Fruit fly (Drosophila melanogaster) whole organism, embryonic: ENCODE data around the gene CG4004.

Experiments used
- Atf-2 ChIP-seq: fragments of 200-800 bp; sonication (Bioruptor generic); optimal IDR thresholded peaks from 2 replicates; lab custom pipeline; 2016; ENCODE audit warnings: missing biosample characterization, missing genetic modification characterization
- Atf6 ChIP-seq: fragments of 200-800 bp; sonication (Bioruptor generic); IDR thresholded peaks from 2 replicates; pipeline ENCODE4 v1.3.6; 2022; ENCODE audit warnings: missing biosample characterization, missing genetic modification characterization
- CG10366 ChIP-seq: fragments of 200-800 bp; sonication (Bioruptor generic); IDR thresholded peaks from 2 replicates; pipeline ENCODE4 v1.3.6; 2022; ENCODE audit warnings: missing biosample characterization, missing genetic modification characterization
- CG10979 ChIP-seq: fragments of 200-800 bp; sonication (Bioruptor generic); optimal IDR thresholded peaks from 2 replicates; lab custom pipeline; 2018; ENCODE audit warnings: missing biosample characterization, mild to moderate bottlenecking, missing genetic modification characterization, moderate library complexity
- CG11504 ChIP-seq: fragments of 200-800 bp; sonication (Bioruptor generic); optimal IDR thresholded peaks from 3 replicates; lab custom pipeline; 2019; ENCODE audit warnings: missing biosample characterization, mild to moderate bottlenecking, missing genetic modification characterization, moderate library complexity
- CG14965 ChIP-seq: fragments of 200-800 bp; sonication (Bioruptor generic); optimal IDR thresholded peaks from 2 replicates; lab custom pipeline; 2016; ENCODE audit warnings: missing biosample characterization, missing genetic modification characterization, borderline replicate concordance
- CG16815 ChIP-seq: fragments of 200-800 bp; sonication (Bioruptor generic); optimal IDR thresholded peaks from 3 replicates; lab custom pipeline; 2017; ENCODE audit warnings: missing biosample characterization, mild to moderate bottlenecking, missing genetic modification characterization
- CG17802 ChIP-seq: fragments of 200-800 bp; sonication (Bioruptor generic); optimal IDR thresholded peaks from 2 replicates; lab custom pipeline; 2018; ENCODE audit warnings: missing biosample characterization, mild to moderate bottlenecking, missing genetic modification characterization, moderate library complexity
- CG32532 ChIP-seq: fragments of 200-800 bp; sonication (Bioruptor generic); IDR thresholded peaks from 2 replicates; pipeline ENCODE4 v1.3.6; 2022; ENCODE audit warnings: missing biosample characterization, missing genetic modification characterization
- CG4282 ChIP-seq: fragments of 200-800 bp; sonication (Bioruptor generic); optimal IDR thresholded peaks from 2 replicates; lab custom pipeline; 2016; ENCODE audit warnings: missing biosample characterization, missing genetic modification characterization
- CG4617 ChIP-seq: fragments of 200-800 bp; sonication (Bioruptor generic); optimal IDR thresholded peaks from 3 replicates; lab custom pipeline; 2016; ENCODE audit warnings: missing biosample characterization, missing genetic modification characterization, borderline replicate concordance
- CG4730 ChIP-seq: fragments of 200-800 bp; sonication (Bioruptor generic); IDR thresholded peaks from 2 replicates; pipeline ENCODE4 v1.3.6; 2022; ENCODE audit warnings: missing biosample characterization, missing genetic modification characterization
- CG7357 ChIP-seq: fragments of 200-800 bp; sonication (Bioruptor generic); IDR thresholded peaks from 3 replicates; pipeline ENCODE4 v1.3.6; 2022; ENCODE audit warnings: missing biosample characterization, missing genetic modification characterization
- Camta ChIP-seq: fragments of 200-800 bp; sonication (Bioruptor generic); optimal IDR thresholded peaks from 2 replicates; lab custom pipeline; 2016; ENCODE audit warnings: missing biosample characterization, missing genetic modification characterization
- CkIIα-i1 ChIP-seq: fragments of 200-800 bp; sonication (Bioruptor generic); IDR thresholded peaks from 2 replicates; pipeline ENCODE4 v1.3.6; 2022; ENCODE audit warnings: missing biosample characterization, missing genetic modification characterization
- Doc2 ChIP-seq: fragments of 200-800 bp; sonication (Bioruptor generic); IDR thresholded peaks from 2 replicates; pipeline ENCODE4 v1.3.6; 2022; ENCODE audit warnings: missing biosample characterization, missing genetic modification characterization
- Dref ChIP-seq: fragments of 200-800 bp; sonication (Bioruptor generic); IDR thresholded peaks from 2 replicates; pipeline ENCODE4 v1.3.6; 2022; ENCODE audit warnings: missing biosample characterization, missing genetic modification characterization
- Fer2 ChIP-seq: fragments of 200-800 bp; sonication (Bioruptor generic); optimal IDR thresholded peaks from 2 replicates; lab custom pipeline; 2018; ENCODE audit warnings: missing biosample characterization, mild to moderate bottlenecking, missing genetic modification characterization, moderate library complexity
- HLH3B ChIP-seq: fragments of 200-800 bp; sonication (Bioruptor generic); IDR thresholded peaks from 2 replicates; pipeline ENCODE4 v1.3.6; 2022; ENCODE audit warnings: missing biosample characterization, missing genetic modification characterization
- HLH4C ChIP-seq: fragments of 200-800 bp; sonication (Bioruptor generic); IDR thresholded peaks from 3 replicates; pipeline ENCODE4 v1.3.6; 2022; ENCODE audit warnings: missing biosample characterization, missing genetic modification characterization; ENCODE audit not compliant: partially characterized antibody
- Hand ChIP-seq: fragments of 200-800 bp; sonication (Bioruptor generic); optimal IDR thresholded peaks from 2 replicates; lab custom pipeline; 2017; ENCODE audit warnings: mild to moderate bottlenecking, missing biosample characterization, missing genetic modification reagents, missing genetic modification characterization
- Hr78 ChIP-seq, 2 experiments: fragments of 200-800 bp in 1 of 2; fragments of >200 bp in 1 of 2; sonication (Bioruptor generic) in 1 of 2; optimal IDR thresholded peaks; 2 replicates each; lab custom pipeline; 2017 to 2019; ENCODE audit warnings: missing biosample characterization in 2 of 2, missing genetic modification characterization in 2 of 2, mild to moderate bottlenecking in 1 of 2, moderate library complexity in 1 of 2
- Lpt ChIP-seq: fragments of >200 bp; optimal IDR thresholded peaks from 2 replicates; lab custom pipeline; 2018; ENCODE audit warnings: missing biosample characterization, missing genetic modification characterization
- Oaz ChIP-seq: fragments of 200-800 bp; sonication (Bioruptor generic); IDR thresholded peaks from 2 replicates; pipeline ENCODE4 v1.3.6; 2022; ENCODE audit warnings: missing biosample characterization, missing genetic modification characterization
- PHDP ChIP-seq: fragments of 200-800 bp; sonication (Bioruptor generic); optimal IDR thresholded peaks from 3 replicates; lab custom pipeline; 2018; ENCODE audit warnings: missing biosample characterization, mild to moderate bottlenecking, missing genetic modification characterization, moderate library complexity
- Ptx1 ChIP-seq: fragments of 200-800 bp; sonication (Bioruptor generic); IDR thresholded peaks from 2 replicates; pipeline ENCODE4 v1.3.6; 2022; ENCODE audit warnings: missing biosample characterization, missing genetic modification characterization
- Sox100B ChIP-seq: fragments of 200-800 bp; sonication (Bioruptor generic); optimal IDR thresholded peaks from 3 replicates; lab custom pipeline; 2018; ENCODE audit warnings: missing biosample characterization, mild to moderate bottlenecking, missing genetic modification characterization
- Sox102F ChIP-seq: fragments of 200-800 bp; sonication (Bioruptor generic); optimal IDR thresholded peaks from 2 replicates; lab custom pipeline; 2018; ENCODE audit warnings: missing biosample characterization, mild to moderate bottlenecking, missing genetic modification characterization, moderate library complexity
- Vsx1 ChIP-seq: fragments of 200-800 bp; sonication (Bioruptor generic); optimal IDR thresholded peaks from 2 replicates; lab custom pipeline; 2017; ENCODE audit warnings: missing biosample characterization, mild to moderate bottlenecking, missing genetic modification characterization, missing genetic modification reagents
- az2 ChIP-seq: fragments of 200-800 bp; sonication (Bioruptor generic); optimal IDR thresholded peaks from 3 replicates; lab custom pipeline; 2016; ENCODE audit warnings: missing biosample characterization, missing genetic modification characterization
- caup ChIP-seq: fragments of 200-800 bp; sonication (Bioruptor generic); optimal IDR thresholded peaks from 3 replicates; lab custom pipeline; 2017; ENCODE audit warnings: missing biosample characterization, mild to moderate bottlenecking, missing genetic modification characterization, moderate library complexity; ENCODE audit not compliant: severe bottlenecking
- chif ChIP-seq, 2 experiments: fragments of 200-800 bp; sonication (Bioruptor generic); optimal IDR thresholded peaks; 3 replicates each; lab custom pipeline; 2016; ENCODE audit warnings: missing biosample characterization in 2 of 2, missing genetic modification characterization in 2 of 2
- croc ChIP-seq: fragments of 200-800 bp; sonication (Bioruptor generic); conservative IDR thresholded peaks from 3 replicates; pipeline ENCODE4 v1.3.6; 2022; ENCODE audit warnings: missing biosample characterization, missing genetic modification characterization
- crol ChIP-seq: fragments of 200-800 bp; sonication (Bioruptor generic); IDR thresholded peaks from 2 replicates; pipeline ENCODE4 v1.3.6; 2022; ENCODE audit warnings: missing biosample characterization, missing genetic modification characterization
- da ChIP-seq: fragments of 200-800 bp; sonication (Bioruptor generic); optimal IDR thresholded peaks from 2 replicates; lab custom pipeline; 2016; ENCODE audit warnings: missing biosample characterization, missing genetic modification characterization
- disco-r ChIP-seq: fragments of 200-800 bp; sonication (Bioruptor generic); optimal IDR thresholded peaks from 2 replicates; lab custom pipeline; 2016; ENCODE audit warnings: missing biosample characterization, missing genetic modification characterization
- en ChIP-seq: fragments of 200-800 bp; sonication (Bioruptor generic); optimal IDR thresholded peaks from 2 replicates; lab custom pipeline; 2016; ENCODE audit warnings: missing biosample characterization, missing genetic modification characterization
- grau ChIP-seq: fragments of 200-800 bp; optimal IDR thresholded peaks from 3 replicates; lab custom pipeline; 2019; ENCODE audit warnings: missing biosample characterization, mild to moderate bottlenecking, missing genetic modification characterization, moderate library complexity
- ken ChIP-seq: fragments of 200-800 bp; sonication (Bioruptor generic); IDR thresholded peaks from 3 replicates; pipeline ENCODE4 v1.3.6; 2022; ENCODE audit warnings: missing biosample characterization, missing genetic modification characterization
- lmd ChIP-seq: fragments of 200-800 bp; sonication (Bioruptor generic); IDR thresholded peaks from 2 replicates; pipeline ENCODE4 v1.3.6; 2022; ENCODE audit warnings: missing biosample characterization, missing genetic modification characterization
- mld ChIP-seq: fragments of 200-800 bp; sonication (Bioruptor generic); IDR thresholded peaks from 3 replicates; pipeline ENCODE4 v1.3.6; 2022; ENCODE audit warnings: missing biosample characterization, missing genetic modification characterization; ENCODE audit not compliant: partially characterized antibody
- p53 ChIP-seq: fragments of 200-800 bp; sonication (Bioruptor generic); optimal IDR thresholded peaks from 2 replicates; lab custom pipeline; 2016; ENCODE audit warnings: missing biosample characterization, missing genetic modification characterization
- schlank ChIP-seq: fragments of 200-800 bp; sonication (Bioruptor generic); optimal IDR thresholded peaks from 2 replicates; lab custom pipeline; 2018; ENCODE audit warnings: missing biosample characterization, mild to moderate bottlenecking, missing genetic modification characterization
- sisA ChIP-seq: fragments of 200-800 bp; sonication (Bioruptor generic); IDR thresholded peaks from 2 replicates; pipeline ENCODE4 v1.3.6; 2022; ENCODE audit warnings: missing biosample characterization, missing genetic modification characterization
- sob ChIP-seq: fragments of 200-800 bp; sonication (Bioruptor generic); IDR thresholded peaks from 2 replicates; pipeline ENCODE4 v1.3.6; 2022; ENCODE audit warnings: missing biosample characterization, missing genetic modification characterization
- stwl ChIP-seq: fragments of 200-800 bp; sonication (Bioruptor generic); optimal IDR thresholded peaks from 3 replicates; lab custom pipeline; 2018; ENCODE audit warnings: missing biosample characterization, mild to moderate bottlenecking, missing genetic modification characterization, moderate library complexity
- tgo ChIP-seq: fragments of 200-800 bp; sonication (Bioruptor generic); IDR thresholded peaks from 3 replicates; pipeline ENCODE4 v1.3.6; 2022; ENCODE audit warnings: missing biosample characterization, missing genetic modification characterization
- z ChIP-seq: fragments of 200-800 bp; sonication (Bioruptor generic); IDR thresholded peaks from 3 replicates; pipeline ENCODE4 v1.3.6; 2022; ENCODE audit warnings: missing biosample characterization, missing genetic modification characterization
- zf30C ChIP-seq: fragments of 200-800 bp; sonication (Bioruptor generic); optimal IDR thresholded peaks from 3 replicates; lab custom pipeline; 2018; ENCODE audit warnings: missing biosample characterization, mild to moderate bottlenecking, missing genetic modification characterization

CG4004 gene

dm6 chrX:12755600-12756373, 11.8 kb downstream of the CG4004 start (continued):
- TF ChIP-seq p53 (GFP tag; lab: Kevin White, UChicago) = no peak
- peak; percentile 53; the same call in 1 of the 2 replicates for TF ChIP-seq sob
- no peak for TF ChIP-seq zf30C (GFP tag; lab: Kevin White, UChicago)
- TF ChIP-seq schlank (tag; lab: Kevin White, UChicago) = no peak
- TF ChIP-seq Fer2 (tag; lab: Kevin White, UChicago) = no peak
- TF ChIP-seq Lpt (GFP tag; lab: Kevin White, UChicago) = no peak
- no peak for TF ChIP-seq Hr78 (GFP tag; optimal IDR thresholded peaks at IDR 0.05; lab: Kevin White, UChicago)
- no peak for TF ChIP-seq da (GFP tag; lab: Kevin White, UChicago)
- no peak for TF ChIP-seq Doc2 (GFP tag; lab: Robert Waterston, UW)
- peak; percentile 66 for TF ChIP-seq sisA
- no peak for TF ChIP-seq z (GFP tag; lab: Robert Waterston, UW)
- TF ChIP-seq CG7357 (GFP tag; lab: Robert Waterston, UW) = peak; percentile 75
- TF ChIP-seq crol (GFP tag; lab: Robert Waterston, UW) = peak; percentile 89
- peak; percentile 83 for TF ChIP-seq Sox100B (GFP tag; lab: Kevin White, UChicago)
- peak; percentile 63 for TF ChIP-seq HLH3B (GFP tag; lab: Robert Waterston, UW)
- TF ChIP-seq CG4617 (GFP tag; lab: Kevin White, UChicago) = no peak
- TF ChIP-seq chif (GFP tag; optimal IDR thresholded peaks at IDR 0.05; lab: Kevin White, UChicago) = peak; percentile 32 to 40
- TF ChIP-seq CG10979 (tag; lab: Kevin White, UChicago) = peak; percentile 55
- peak; percentile 45 for TF ChIP-seq Atf-2 (GFP tag; lab: Kevin White, UChicago)
- TF ChIP-seq CG32532 (GFP tag; lab: Robert Waterston, UW) = peak; percentile 86
- no peak for TF ChIP-seq stwl (tag; lab: Kevin White, UChicago)
- TF ChIP-seq CG17802 (tag; lab: Kevin White, UChicago) = no peak
- peak; percentile 53; the same call in 2 of the 3 replicates for TF ChIP-seq croc
- TF ChIP-seq disco-r = no peak
- peak; percentile 49; the same call in 1 of the 2 replicates for TF ChIP-seq Atf6 (GFP tag; lab: Robert Waterston, UW)
- TF ChIP-seq Camta (GFP tag; lab: Kevin White, UChicago) = no peak
- no peak for TF ChIP-seq en
- TF ChIP-seq Dref = no peak
- peak; percentile 68; the same call in 2 of the 3 replicates for TF ChIP-seq tgo (GFP tag; lab: Robert Waterston, UW)
- no peak for TF ChIP-seq CG14965 (GFP tag; lab: Kevin White, UChicago)
- no peak for TF ChIP-seq HLH4C
- peak; percentile 6 for TF ChIP-seq CG4282 (GFP tag; lab: Kevin White, UChicago)
- TF ChIP-seq CG16815 (GFP tag; lab: Kevin White, UChicago) = peak; percentile 73
- TF ChIP-seq Ptx1 (GFP tag; lab: Robert Waterston, UW) = peak; percentile 86
- TF ChIP-seq caup (GFP tag; lab: Kevin White, UChicago) = peak; percentile 63
- peak; percentile 57 for TF ChIP-seq az2 (GFP tag; lab: Kevin White, UChicago)
- TF ChIP-seq CG4730 (GFP tag; lab: Robert Waterston, UW) = peak; percentile 67
- no peak for TF ChIP-seq CkIIα-i1 (GFP tag; lab: Robert Waterston, UW)
- no peak for TF ChIP-seq mld (GFP tag; lab: Robert Waterston, UW)
- TF ChIP-seq grau (tag; lab: Kevin White, UChicago) = peak; percentile 88
- peak; percentile 74 for TF ChIP-seq Hand
- peak; percentile 69 for TF ChIP-seq Vsx1 (GFP tag; lab: Kevin White, UChicago)
- peak; percentile 43; the same call in 1 of the 2 replicates for TF ChIP-seq Oaz (GFP tag; lab: Robert Waterston, UW)
- TF ChIP-seq lmd = peak; percentile 88
- TF ChIP-seq PHDP (tag; lab: Kevin White, UChicago) = peak; percentile 77
- peak; percentile 86 for TF ChIP-seq CG11504 (tag; lab: Kevin White, UChicago)
- TF ChIP-seq Sox102F (GFP tag; lab: Kevin White, UChicago) = peak; percentile 61
- peak; percentile 72; the same call in 1 of the 2 replicates for TF ChIP-seq CG10366 (GFP tag; lab: Robert Waterston, UW)
- TF ChIP-seq ken = peak; percentile 67
